Fruit fly (Drosophila melanogaster) whole organism, embryonic: Measurements from ENCODE around the gene CG15368.
A peak's percentile ranks its signal among the peaks of the same experiment; 100 is the strongest.

Experiments
- CG6254 ChIP-seq: fragments of 200-800 bp; sonication (Bioruptor generic); optimal IDR thresholded peaks from 3 replicates; lab custom pipeline; 2017; ENCODE audit warnings: mild to moderate bottlenecking, missing biosample characterization, missing genetic modification reagents, missing genetic modification characterization
- Chrac-16 ChIP-seq: fragments of 200-800 bp; sonication (Bioruptor generic); optimal IDR thresholded peaks from 3 replicates; lab custom pipeline; 2016; ENCODE audit warnings: missing biosample characterization, missing genetic modification characterization
- Hr51 ChIP-seq, 2 experiments: fragments of 200-800 bp; sonication (Bioruptor generic); optimal IDR thresholded peaks; 2 replicates in 1 of 2; 3 replicates in 1 of 2; lab custom pipeline; 2016 to 2018; ENCODE audit warnings: missing biosample characterization in 2 of 2, missing genetic modification characterization in 2 of 2, mild to moderate bottlenecking in 1 of 2, moderate library complexity in 1 of 2
- cato ChIP-seq: fragments of 200-800 bp; sonication (Bioruptor generic); optimal IDR thresholded peaks from 2 replicates; lab custom pipeline; 2016; ENCODE audit warnings: missing biosample characterization, missing genetic modification characterization, borderline replicate concordance
- crol ChIP-seq: fragments of 200-800 bp; sonication (Bioruptor generic); IDR thresholded peaks from 2 replicates; pipeline ENCODE4 v1.3.6; 2022; ENCODE audit warnings: missing biosample characterization, missing genetic modification characterization
- da ChIP-seq: fragments of 200-800 bp; sonication (Bioruptor generic); optimal IDR thresholded peaks from 2 replicates; lab custom pipeline; 2016; ENCODE audit warnings: missing biosample characterization, missing genetic modification characterization
- ems ChIP-seq: fragments of 200-800 bp; sonication (Bioruptor generic); optimal IDR thresholded peaks from 3 replicates; lab custom pipeline; 2016; ENCODE audit warnings: missing biosample characterization, missing genetic modification characterization

- TF ChIP-seq Chrac-16 (GFP tag; lab: Kevin White, UChicago) (peak; percentile 44), Hr51 (GFP tag; optimal IDR thresholded peaks at IDR 0.05; lab: Kevin White, UChicago) (peak in 1 of 2 experiments; percentile 48), da (no peak), ems (peak; percentile 8), crol (GFP tag; lab: Robert Waterston, UW) (no peak), cato (GFP tag; lab: Kevin White, UChicago) (no peak), CG6254 (peak; percentile 31)
Observed at dm6 chrX:9193604-9194003, 22.0 kb upstream of the CG15368 start, which contains the start of gene CG12106.
